Fruit fly (Drosophila melanogaster): Measurements from ENCODE around the gene CG46448.

The CG46448 gene

dm6 chr2L:2365077-2365651 is 26.3 kb upstream of the CG46448 start, which contains the start of the genes Rab5 and Axud1 (continued):
- TF ChIP-seq ind (GFP tag; optimal IDR thresholded peaks at IDR 0.05): no peak
- TF ChIP-seq CG4730 (GFP tag; IDR thresholded peaks at IDR 0.05): no peak
- TF ChIP-seq repo (GFP tag; optimal IDR thresholded peaks at IDR 0.05): no peak
- TF ChIP-seq Ptx1 (GFP tag; IDR thresholded peaks at IDR 0.05): 0 out of 2 replicates have a peak, but pooled peaks have one; percentile 12
- TF ChIP-seq crol (GFP tag; IDR thresholded peaks at IDR 0.05): no peak
- no peak for TF ChIP-seq CG6254 (GFP tag; optimal IDR thresholded peaks at IDR 0.05)
- peak; percentile 92 for TF ChIP-seq CG4617 (GFP tag; optimal IDR thresholded peaks at IDR 0.05; ENCODE audit: borderline replicate concordance)
- no peak for TF ChIP-seq CG3407 (GFP tag; optimal IDR thresholded peaks at IDR 0.05)
- peak; percentile 97 for TF ChIP-seq gfzf (GFP tag; optimal IDR thresholded peaks at IDR 0.05)
- TF ChIP-seq B-H1 (GFP tag; IDR thresholded peaks at IDR 0.05): no peak
- TF ChIP-seq Sin3A (optimal IDR thresholded peaks at IDR 0.05): peak; percentile 89
- TF ChIP-seq Dad (GFP tag; optimal IDR thresholded peaks at IDR 0.05): no peak
- TF ChIP-seq zfh1 (GFP tag; IDR thresholded peaks at IDR 0.05): no peak
- no peak for TF ChIP-seq Hsf (GFP tag; optimal IDR thresholded peaks at IDR 0.05)
- TF ChIP-seq E2f1 (GFP tag; IDR thresholded peaks at IDR 0.05): peak; percentile 21; the same call in 1 of the 2 replicates
- TF ChIP-seq mam (GFP tag; optimal IDR thresholded peaks at IDR 0.05): no peak
- no peak for TF ChIP-seq Blimp-1 (GFP tag; optimal IDR thresholded peaks at IDR 0.05)
- no peak for TF ChIP-seq CG2889 (GFP tag; IDR thresholded peaks at IDR 0.05)
- no peak for TF ChIP-seq CG8089 (GFP tag; optimal IDR thresholded peaks at IDR 0.05)
- TF ChIP-seq CG18011 (GFP tag; optimal IDR thresholded peaks at IDR 0.05): no peak
- peak; percentile 11; the same call in 1 of the 2 replicates for TF ChIP-seq stc (GFP tag; IDR thresholded peaks at IDR 0.05)
- TF ChIP-seq lola (GFP tag; optimal IDR thresholded peaks at IDR 0.05): no peak
- TF ChIP-seq ATbp (GFP tag; optimal IDR thresholded peaks at IDR 0.05): no peak
- no peak for TF ChIP-seq ttk (GFP tag; IDR thresholded peaks at IDR 0.05)
- TF ChIP-seq sima (GFP tag; optimal IDR thresholded peaks at IDR 0.05): no peak
- TF ChIP-seq Antp (GFP tag; optimal IDR thresholded peaks at IDR 0.05): no peak
- peak; percentile 20 for TF ChIP-seq CG17385 (GFP tag; optimal IDR thresholded peaks at IDR 0.05)
- peak; percentile 41; the same call in 1 of the 3 replicates for TF ChIP-seq CG17361 (GFP tag; IDR thresholded peaks at IDR 0.05)
- TF ChIP-seq run (tag; optimal IDR thresholded peaks at IDR 0.05): no peak
- TF ChIP-seq kah (GFP tag; optimal IDR thresholded peaks at IDR 0.05): no peak
- no peak for TF ChIP-seq CG4820 (GFP tag; optimal IDR thresholded peaks at IDR 0.05)
- peak; percentile 22; the same call in 1 of the 2 replicates for TF ChIP-seq E2f2 (GFP tag; IDR thresholded peaks at IDR 0.05)
- TF ChIP-seq sens (GFP tag): peak; percentile 72
- TF ChIP-seq gro (GFP tag; optimal IDR thresholded peaks at IDR 0.05): no peak
- TF ChIP-seq vvl (GFP tag; IDR thresholded peaks at IDR 0.05): peak; percentile 57
- peak; percentile 68 for TF ChIP-seq CG12659 (GFP tag; optimal IDR thresholded peaks at IDR 0.05)
- no peak for TF ChIP-seq crp (GFP tag; optimal IDR thresholded peaks at IDR 0.05)
- peak; percentile 38 for TF ChIP-seq CoRest (tag; optimal IDR thresholded peaks at IDR 0.05)
- TF ChIP-seq tna (GFP tag; IDR thresholded peaks at IDR 0.05; ENCODE audit: partially characterized antibody): no peak
- TF ChIP-seq CG7271 (tag; optimal IDR thresholded peaks at IDR 0.05): no peak
- TF ChIP-seq sqz (GFP tag; optimal IDR thresholded peaks at IDR 0.05): peak; percentile 4
- TF ChIP-seq knrl (GFP tag; IDR thresholded peaks at IDR 0.05; ENCODE audit: partially characterized antibody): peak; percentile 60; the same call in 1 of the 3 replicates
- TF ChIP-seq CG17186 (GFP tag; optimal IDR thresholded peaks at IDR 0.05): peak; percentile 27
- TF ChIP-seq CG15696 (tag; optimal IDR thresholded peaks at IDR 0.05): no peak
- TF ChIP-seq CG3726 (GFP tag; IDR thresholded peaks at IDR 0.05): no peak
- no peak for TF ChIP-seq CG11456 (GFP tag; IDR thresholded peaks at IDR 0.05)
- no peak for TF ChIP-seq salm (tag; optimal IDR thresholded peaks at IDR 0.05)
- peak; percentile 25; the same call in 2 of the 3 replicates for TF ChIP-seq row (GFP tag; IDR thresholded peaks at IDR 0.05)
- no peak for TF ChIP-seq sr (GFP tag; IDR thresholded peaks at IDR 0.05)
- no peak for TF ChIP-seq NK7.1 (GFP tag; optimal IDR thresholded peaks at IDR 0.05)
- no peak for TF ChIP-seq jumu (GFP tag; optimal IDR thresholded peaks at IDR 0.05)

All from whole organism, embryonic.